Worm (Caenorhabditis elegans): ENCODE results near the gene F40G12.2.

Gene F40G12.2

ce11 chrV:14246761-14247160 is 14.0 kb downstream of the F40G12.2 start, which contains the start of gene K02E11.3:
Gene K02E11.3 (minus strand): TSS chrV:14246861.
- TF ChIP-seq egl-27 (tag; optimal IDR thresholded peaks at IDR 0.05) (no peak), nhr-11 (tag; optimal IDR thresholded peaks at IDR 0.05) (no peak), ztf-1 (GFP tag; conservative IDR thresholded peaks at IDR 0.05) (no peak), nhr-23 (tag; optimal IDR thresholded peaks at IDR 0.05) (no peak), ztf-4 (tag; optimal IDR thresholded peaks at IDR 0.05) (no peak), gmeb-1 (tag; optimal IDR thresholded peaks at IDR 0.05) (no peak), unc-62 (GFP tag; optimal IDR thresholded peaks at IDR 0.05) (no peak), ama-1 (optimal IDR thresholded peaks at IDR 0.05) (no peak), dmd-4 (tag; optimal IDR thresholded peaks at IDR 0.05) (no peak), nhr-12 (tag; optimal IDR thresholded peaks at IDR 0.05) (no peak), sma-9 (GFP tag; optimal IDR thresholded peaks at IDR 0.05) (no peak), sma-9 (tag; optimal IDR thresholded peaks at IDR 0.05) (no peak), nhr-129 (tag; optimal IDR thresholded peaks at IDR 0.05) (no peak), ZK546.5 (tag; optimal IDR thresholded peaks at IDR 0.05) (no peak), elt-1 (tag; optimal IDR thresholded peaks at IDR 0.05) (no peak), unc-39 (tag; optimal IDR thresholded peaks at IDR 0.05) (no peak), zag-1 (tag; optimal IDR thresholded peaks at IDR 0.05) (no peak)

- TF ChIP-seq Y55F3AM.14 (GFP tag; optimal IDR thresholded peaks at IDR 0.05) (no peak), mbf-1 (tag; optimal IDR thresholded peaks at IDR 0.05) (no peak), nhr-11 (tag; optimal IDR thresholded peaks at IDR 0.05) (no peak), lin-39 (tag; optimal IDR thresholded peaks at IDR 0.05) (no peak), sma-9 (GFP tag; optimal IDR thresholded peaks at IDR 0.05) (no peak), sma-9 (tag; optimal IDR thresholded peaks at IDR 0.05) (no peak), aly-2 (tag; optimal IDR thresholded peaks at IDR 0.05) (no peak)
Measured at ce11 chrV:14243904-14244303, 16.8 kb downstream of the F40G12.2 start, which contains the start of gene sre-7. Gene sre-7 (plus strand): TSS chrV:14244204.

DNA sequence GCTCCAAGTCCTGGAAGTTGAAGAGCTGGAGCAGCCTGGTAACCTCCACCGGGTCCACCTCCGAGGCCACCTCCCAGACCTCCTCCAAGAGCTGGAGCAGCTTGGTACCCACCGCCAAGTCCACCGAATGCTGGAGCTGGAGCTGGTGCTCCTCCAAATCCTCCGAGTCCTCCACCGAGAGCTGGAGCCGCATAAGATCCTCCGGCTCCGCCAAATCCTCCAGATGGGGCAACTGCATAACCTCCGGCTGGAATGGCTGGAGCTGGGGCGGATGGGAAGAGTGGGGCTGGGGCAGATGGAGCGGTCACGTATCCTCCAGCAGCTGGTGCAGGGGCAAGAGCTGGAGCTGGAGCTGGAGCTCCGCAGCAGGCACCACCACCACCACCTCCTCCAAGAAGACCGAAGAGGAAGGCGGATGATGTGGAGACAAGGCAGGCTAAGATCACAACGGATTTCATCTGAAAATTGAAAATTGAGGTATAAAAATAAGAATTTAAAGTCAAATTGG is 20.0 kb downstream of the F40G12.2 start, which contains the start of gene K02E11.10:
K02E11.10 (minus strand) TSS at position 458 of the 508 bp plus-strand sequence.
- no peak for TF ChIP-seq ZK546.5 (tag; optimal IDR thresholded peaks at IDR 0.05)
- TF ChIP-seq Y55F3AM.14 (GFP tag; optimal IDR thresholded peaks at IDR 0.05) = peak; percentile 2

DNA sequence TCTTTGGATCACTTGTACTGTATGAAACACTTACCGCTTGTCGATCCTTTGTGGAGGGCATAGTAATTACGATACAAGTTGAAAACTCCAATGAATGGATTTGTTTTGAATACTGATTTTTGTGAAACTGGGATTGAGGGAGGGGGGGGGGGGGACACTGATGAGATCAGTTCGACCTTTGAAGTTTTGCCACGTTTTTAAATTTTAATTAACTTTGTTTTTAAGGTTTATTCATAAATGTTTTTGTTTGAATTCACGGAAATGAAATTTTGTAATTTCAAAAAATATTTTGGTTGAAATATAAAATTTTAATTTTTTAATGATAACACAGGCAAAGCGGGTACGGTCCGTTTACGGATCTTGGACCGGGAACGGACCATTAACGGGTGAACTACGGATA is 24.8 kb downstream of the F40G12.2 start, which contains the start of gene ent-3:
ent-3 (minus strand) TSS at position 101 of the 400 bp plus-strand sequence.
- TF ChIP-seq crh-2 (tag; optimal IDR thresholded peaks at IDR 0.05) = no peak

DNA sequence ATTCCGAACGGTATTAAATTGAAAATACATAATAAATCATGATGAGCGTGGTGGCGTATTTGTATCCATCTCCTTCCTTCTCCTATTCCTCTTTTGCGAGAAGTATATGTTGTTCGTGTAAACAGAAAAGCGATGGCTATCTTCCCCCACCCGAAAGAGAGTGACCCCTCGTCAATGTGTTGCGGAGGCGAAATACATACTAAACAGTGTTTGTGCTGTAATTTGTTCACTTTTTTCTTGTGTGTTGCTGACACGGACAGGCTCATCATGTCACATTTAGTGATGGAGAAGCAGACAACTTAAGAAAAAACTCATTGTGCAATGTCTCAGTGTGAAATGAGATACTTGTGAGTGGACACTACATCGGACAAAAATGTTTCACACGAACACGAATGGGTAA is 29.1 kb downstream of the F40G12.2 start:
- TF ChIP-seq fos-1 (tag; optimal IDR thresholded peaks at IDR 0.05) (peak; percentile 4), aly-2 (tag; optimal IDR thresholded peaks at IDR 0.05) (no peak)

DNA sequence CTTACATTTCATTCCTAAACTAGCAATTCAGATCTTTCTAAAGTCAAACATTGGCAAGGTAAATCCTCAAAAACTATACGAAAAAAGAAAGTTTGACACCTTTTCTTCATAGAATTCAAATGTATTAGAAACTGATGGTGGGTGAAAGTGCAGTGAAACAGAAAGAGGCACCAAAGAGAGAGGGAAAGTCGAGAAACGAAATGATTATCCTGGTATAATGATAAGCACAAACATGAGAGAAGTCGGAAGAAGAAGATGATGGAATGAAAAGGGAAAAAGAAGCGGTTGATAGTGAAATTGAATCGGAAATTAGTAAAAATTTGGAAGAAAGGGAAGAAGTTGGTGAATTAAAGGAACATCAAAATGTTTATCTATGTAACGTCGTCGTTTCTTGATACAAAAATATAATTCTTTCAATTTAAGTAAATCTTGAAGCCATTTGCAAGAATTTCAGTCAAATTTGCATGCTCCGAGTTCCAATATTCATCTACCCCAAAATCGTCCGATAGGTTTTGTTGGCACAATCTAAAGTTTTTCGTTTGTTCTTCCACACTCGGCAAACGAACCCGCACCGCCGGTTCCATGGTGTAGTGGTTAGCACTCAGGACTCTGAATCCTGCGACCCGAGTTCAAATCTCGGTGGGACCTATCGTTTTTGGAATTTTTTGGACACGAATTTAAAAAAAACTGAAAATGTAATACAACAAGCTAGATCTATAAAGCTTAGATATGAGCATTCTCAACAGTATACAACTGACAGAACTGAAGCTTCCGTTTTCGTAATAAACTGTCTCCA is 29.7 kb downstream of the F40G12.2 start:
- TF ChIP-seq egl-27 (tag; optimal IDR thresholded peaks at IDR 0.05) (no peak), gmeb-1 (tag; optimal IDR thresholded peaks at IDR 0.05) (no peak), fos-1 (tag; optimal IDR thresholded peaks at IDR 0.05) (no peak), dmd-4 (tag; optimal IDR thresholded peaks at IDR 0.05) (no peak), lin-13 (GFP tag; optimal IDR thresholded peaks at IDR 0.05) (no peak), nhr-237 (tag; optimal IDR thresholded peaks at IDR 0.05) (no peak), ztf-1 (GFP tag; conservative IDR thresholded peaks at IDR 0.05) (no peak), skn-1 (tag; optimal IDR thresholded peaks at IDR 0.05) (no peak), ztf-11 (tag; optimal IDR thresholded peaks at IDR 0.05) (no peak), ama-1 (optimal IDR thresholded peaks at IDR 0.05) (no peak), nhr-23 (tag; optimal IDR thresholded peaks at IDR 0.05) (no peak), ztf-4 (tag; optimal IDR thresholded peaks at IDR 0.05) (no peak), lsy-2 (tag; optimal IDR thresholded peaks at IDR 0.05) (no peak), nhr-12 (tag; optimal IDR thresholded peaks at IDR 0.05) (no peak)

- TF ChIP-seq lin-13 (GFP tag; optimal IDR thresholded peaks at IDR 0.05) = no peak
- TF ChIP-seq unc-62 (GFP tag; optimal IDR thresholded peaks at IDR 0.05) = no peak
- TF ChIP-seq unc-55 (GFP tag; optimal IDR thresholded peaks at IDR 0.05) = no peak
- TF ChIP-seq elt-1 (tag; optimal IDR thresholded peaks at IDR 0.05) = no peak
- no peak for TF ChIP-seq nhr-12 (tag; optimal IDR thresholded peaks at IDR 0.05)
- TF ChIP-seq skn-1 (tag; optimal IDR thresholded peaks at IDR 0.05) = no peak
- TF ChIP-seq nhr-6 (tag; optimal IDR thresholded peaks at IDR 0.05) = no peak
- no peak for TF ChIP-seq sma-3 (GFP tag; optimal IDR thresholded peaks at IDR 0.05)
- TF ChIP-seq mbf-1 (tag; optimal IDR thresholded peaks at IDR 0.05) = no peak
- no peak for TF ChIP-seq blmp-1 (tag; optimal IDR thresholded peaks at IDR 0.05; ENCODE audit: insufficient read depth)
- no peak for TF ChIP-seq nhr-21 (tag; optimal IDR thresholded peaks at IDR 0.05)
- no peak for TF ChIP-seq ztf-11 (tag; optimal IDR thresholded peaks at IDR 0.05)
- no peak for TF ChIP-seq lsy-2 (tag; optimal IDR thresholded peaks at IDR 0.05)
- TF ChIP-seq egl-27 (tag; optimal IDR thresholded peaks at IDR 0.05) = no peak
Measured at ce11 chrV:14226373-14226772, 34.4 kb downstream of the F40G12.2 start, which contains the start of gene nep-21. Gene nep-21 (minus strand): TSS chrV:14226473.

Measured in whole organism, L2 larva.